Worm (Caenorhabditis elegans) whole organism, mixed stage, embryonic: ENCODE results near the gene hsb-1.

Source experiments
- M03D4.4 ChIP-seq: sonication (generic microtip); optimal IDR thresholded peaks from 2 replicates; lab custom pipeline; 2017; ENCODE audit warnings: mild to moderate bottlenecking, missing genetic modification characterization, missing compliant biosample characterization
- blmp-1 ChIP-seq: fragments of 150-350 bp; optimal IDR thresholded peaks from 2 replicates; lab custom pipeline; 2014; ENCODE audit warnings: missing biosample characterization, missing genetic modification characterization
- ceh-39 ChIP-seq: fragments of 150-350 bp; optimal IDR thresholded peaks from 2 replicates; lab custom pipeline; 2014; ENCODE audit warnings: missing biosample characterization, missing genetic modification characterization
- ceh-83 ChIP-seq: fragments of 200-800 bp; sonication (Bioruptor generic); optimal IDR thresholded peaks from 2 replicates; lab custom pipeline; 2018; ENCODE audit warnings: mild to moderate bottlenecking, missing genetic modification characterization, missing compliant biosample characterization
- ces-1 ChIP-seq: fragments of 150-350 bp; optimal IDR thresholded peaks from 2 replicates; lab custom pipeline; 2014; ENCODE audit warnings: missing biosample characterization, missing genetic modification reagents, missing genetic modification characterization
- elt-1 ChIP-seq: sonication (generic microtip); optimal IDR thresholded peaks from 2 replicates; lab custom pipeline; 2017; ENCODE audit warnings: missing genetic modification characterization, mild to moderate bottlenecking, missing compliant biosample characterization, antibody characterized with exemption, moderate library complexity, borderline replicate concordance; ENCODE audit not compliant: insufficient read depth
- flh-1 ChIP-seq: fragments of 200-800 bp; sonication (Bioruptor generic); optimal IDR thresholded peaks from 2 replicates; lab custom pipeline; 2018; ENCODE audit warnings: mild to moderate bottlenecking, missing genetic modification characterization, moderate library complexity, missing compliant biosample characterization
- lin-13 ChIP-seq: fragments of 150-350 bp; optimal IDR thresholded peaks from 2 replicates; lab custom pipeline; 2014; ENCODE audit warnings: missing biosample characterization, missing genetic modification characterization
- lin-32 ChIP-seq: fragments of 200-800 bp; sonication (Bioruptor generic); optimal IDR thresholded peaks from 2 replicates; lab custom pipeline; 2018; ENCODE audit warnings: mild to moderate bottlenecking, missing genetic modification characterization, missing compliant biosample characterization
- lsy-2 ChIP-seq: fragments of 150-350 bp; optimal IDR thresholded peaks from 2 replicates; lab custom pipeline; 2014; ENCODE audit warnings: missing biosample characterization, missing genetic modification characterization
- mls-2 ChIP-seq: sonication (generic microtip); optimal IDR thresholded peaks from 2 replicates; lab custom pipeline; 2016; ENCODE audit warnings: mild to moderate bottlenecking, missing genetic modification characterization, moderate library complexity, missing compliant biosample characterization
- pha-4 ChIP-seq: fragments of 150-350 bp; optimal IDR thresholded peaks from 2 replicates; lab custom pipeline; 2018; ENCODE audit warnings: missing biosample characterization, missing genetic modification reagents, missing genetic modification characterization
- tbx-8 ChIP-seq: fragments of 200-800 bp; sonication (Bioruptor generic); optimal IDR thresholded peaks from 2 replicates; lab custom pipeline; 2018; ENCODE audit warnings: mild to moderate bottlenecking, missing genetic modification characterization, moderate library complexity, missing compliant biosample characterization
- unc-120 ChIP-seq: sonication (generic microtip); optimal IDR thresholded peaks from 2 replicates; lab custom pipeline; 2017; ENCODE audit warnings: missing genetic modification characterization, missing compliant biosample characterization; ENCODE audit not compliant: poor library complexity, severe bottlenecking
- unc-39 ChIP-seq: fragments of 150-350 bp; optimal IDR thresholded peaks from 2 replicates; lab custom pipeline; 2014; ENCODE audit warnings: missing biosample characterization, missing genetic modification characterization

Gene hsb-1

ce11 chrIV:12522521-12522920 is 44.5 kb downstream of the hsb-1 start, which contains the start of gene sru-13:
Gene sru-13, minus strand, starts transcription at chrIV:12522621.
- TF ChIP-seq ces-1 (GFP tag; lab: Kevin White, UChicago) (no peak), pha-4 (tag; lab: Kevin White, UChicago) (no peak), tbx-8 (GFP tag; lab: Kevin White, UChicago) (no peak), blmp-1 (no peak), lsy-2 (tag; lab: Kevin White, UChicago) (no peak), unc-39 (tag; lab: Kevin White, UChicago) (no peak), lin-32 (GFP tag; lab: Kevin White, UChicago) (no peak), lin-13 (no peak), ceh-39 (no peak), flh-1 (GFP tag; lab: Kevin White, UChicago) (no peak), M03D4.4 (tag; lab: Kevin White, UChicago) (no peak), elt-1 (no peak), ceh-83 (GFP tag; lab: Kevin White, UChicago) (no peak), unc-120 (tag; lab: Kevin White, UChicago) (no peak)

ce11 chrIV:12520150-12520549 is 46.9 kb downstream of the hsb-1 start, which contains the start of gene tsp-4:
Gene tsp-4, minus strand, starts transcription at chrIV:12520250.
- no peak for TF ChIP-seq mls-2 (tag; lab: Kevin White, UChicago)
